Worm (Caenorhabditis elegans) whole organism, L4 larva: ENCODE measurements around the gene C36E6.8.
A peak's percentile ranks its signal among the peaks of the same experiment; 100 is the strongest.

ENCODE experiments used
- D1046.2 ChIP-seq: fragments of 200-800 bp; sonication (Bioruptor generic); IDR thresholded peaks from 2 replicates; pipeline ENCODE4 v1.3.6; 2022; ENCODE audit warnings: missing genetic modification characterization, missing compliant biosample characterization
- F26F4.8 ChIP-seq: fragments of 200-800 bp; sonication (Bioruptor generic); conservative IDR thresholded peaks from 2 replicates; pipeline ENCODE4 v1.3.6; 2022; ENCODE audit warnings: missing genetic modification characterization, missing compliant biosample characterization
- F37D6.2 ChIP-seq: sonication (generic microtip); optimal IDR thresholded peaks from 2 replicates; lab custom pipeline; 2016; ENCODE audit warnings: mild to moderate bottlenecking, missing genetic modification characterization, missing compliant biosample characterization
- F44E2.7 ChIP-seq: fragments of 200-800 bp; sonication (Bioruptor generic); IDR thresholded peaks from 2 replicates; pipeline ENCODE4 v2.1.2; 2022; ENCODE audit warnings: missing genetic modification characterization, missing compliant biosample characterization
- Y5F2A.4 ChIP-seq: fragments of 200-800 bp; sonication (Bioruptor generic); optimal IDR thresholded peaks from 2 replicates; lab custom pipeline; 2018; ENCODE audit warnings: mild to moderate bottlenecking, missing genetic modification characterization, missing compliant biosample characterization
- ZK546.5 ChIP-seq, 2 experiments: sonication (generic microtip); optimal IDR thresholded peaks; 2 replicates each; lab custom pipeline; 2017; ENCODE audit warnings: missing biosample characterization in 2 of 2, missing genetic modification characterization in 2 of 2
- aha-1 ChIP-seq: fragments of 150-350 bp; peaks from one replicate; lab custom pipeline; 2014; ENCODE audit warnings: missing biosample characterization, missing genetic modification characterization
- attf-4 ChIP-seq: sonication (generic microtip); optimal IDR thresholded peaks from 3 replicates; lab custom pipeline; 2017; ENCODE audit warnings: missing biosample characterization, missing genetic modification characterization
- ceh-44 ChIP-seq: fragments of 200-800 bp; sonication (Bioruptor generic); IDR thresholded peaks from 2 replicates; pipeline ENCODE4 v1.3.6; 2022; ENCODE audit warnings: missing genetic modification reagents, missing genetic modification characterization, missing compliant biosample characterization
- ceh-62 ChIP-seq: sonication (generic microtip); optimal IDR thresholded peaks from 2 replicates; lab custom pipeline; 2017; ENCODE audit warnings: missing biosample characterization, missing genetic modification characterization
- ceh-82 ChIP-seq: sonication (generic microtip); optimal IDR thresholded peaks from 2 replicates; lab custom pipeline; 2017; ENCODE audit warnings: missing biosample characterization, missing genetic modification characterization
- ctbp-1 ChIP-seq: fragments of 200-800 bp; sonication (Bioruptor generic); IDR thresholded peaks from 2 replicates; pipeline ENCODE4 v1.3.6; 2022; ENCODE audit warnings: missing genetic modification reagents, missing genetic modification characterization, missing compliant biosample characterization
- daf-16 ChIP-seq, 3 experiments: sonication (generic microtip); optimal IDR thresholded peaks; 2 replicates each; lab custom pipeline; 2016 to 2017; ENCODE audit warnings: missing genetic modification characterization in 3 of 3, missing genetic modification reagents in 3 of 3, mild to moderate bottlenecking in 2 of 3, missing compliant biosample characterization in 2 of 3, missing biosample characterization in 1 of 3, moderate library complexity in 1 of 3
- dmd-6 ChIP-seq: fragments of 200-800 bp; sonication (Bioruptor generic); IDR thresholded peaks from 2 replicates; pipeline ENCODE4 v1.3.6; 2022; ENCODE audit warnings: missing genetic modification reagents, missing genetic modification characterization, missing compliant biosample characterization
- dve-1 ChIP-seq: sonication (generic microtip); optimal IDR thresholded peaks from 2 replicates; lab custom pipeline; 2017; ENCODE audit warnings: antibody characterized with exemption, mild to moderate bottlenecking, missing genetic modification characterization, missing compliant biosample characterization; ENCODE audit not compliant: insufficient read depth
- hlh-11 ChIP-seq: fragments of 200-800 bp; sonication (Bioruptor generic); optimal IDR thresholded peaks from 2 replicates; lab custom pipeline; 2018; ENCODE audit warnings: mild to moderate bottlenecking, missing genetic modification characterization, missing compliant biosample characterization
- hlh-30 ChIP-seq: sonication (generic microtip); optimal IDR thresholded peaks from 2 replicates; lab custom pipeline; 2017; ENCODE audit warnings: antibody characterized with exemption, mild to moderate bottlenecking, missing genetic modification characterization, missing compliant biosample characterization; ENCODE audit not compliant: insufficient read depth
- hmg-1.1 ChIP-seq: fragments of 200-800 bp; sonication (Bioruptor generic); IDR thresholded peaks from 2 replicates; pipeline ENCODE4 v1.3.6; 2022; ENCODE audit warnings: missing genetic modification reagents, missing genetic modification characterization, missing compliant biosample characterization
- lin-39 ChIP-seq: fragments of 150-350 bp; optimal IDR thresholded peaks from 2 replicates; lab custom pipeline; 2014; ENCODE audit warnings: missing biosample characterization, missing genetic modification reagents, missing genetic modification characterization
- lsy-2 ChIP-seq, 2 experiments: fragments of 150-350 bp in 1 of 2; sonication (generic microtip) in 1 of 2; optimal IDR thresholded peaks; 2 replicates each; lab custom pipeline; 2014 to 2017; ENCODE audit warnings: missing biosample characterization in 2 of 2, missing genetic modification characterization in 2 of 2
- madf-9 ChIP-seq: fragments of 200-800 bp; sonication (Bioruptor generic); conservative IDR thresholded peaks from 2 replicates; pipeline ENCODE4 v1.3.6; 2022; ENCODE audit warnings: missing genetic modification reagents, missing genetic modification characterization, missing compliant biosample characterization
- mdl-1 ChIP-seq, 2 experiments: fragments of 150-350 bp in 1 of 2; sonication (generic microtip) in 1 of 2; optimal IDR thresholded peaks; 2 replicates each; lab custom pipeline; 2014 to 2017; ENCODE audit warnings: missing biosample characterization in 2 of 2, missing genetic modification characterization in 2 of 2
- mdt-29 ChIP-seq: fragments of 200-800 bp; sonication (Bioruptor generic); IDR thresholded peaks from 2 replicates; pipeline ENCODE4 v1.3.6; 2022; ENCODE audit warnings: missing genetic modification reagents, missing genetic modification characterization, missing compliant biosample characterization
- mes-2 ChIP-seq: sonication (generic microtip); optimal IDR thresholded peaks from 2 replicates; lab custom pipeline; 2016; ENCODE audit warnings: missing genotype, mild to moderate bottlenecking, missing genetic modification characterization, missing compliant biosample characterization; ENCODE audit not compliant: poor library complexity, severe bottlenecking
- mxl-2 ChIP-seq: fragments of 200-800 bp; sonication (Bioruptor generic); conservative IDR thresholded peaks from 2 replicates; pipeline ENCODE4 v1.3.6; 2022; ENCODE audit warnings: missing genetic modification reagents, missing genetic modification characterization, missing compliant biosample characterization
- nhr-102 ChIP-seq: sonication (generic microtip); optimal IDR thresholded peaks from 2 replicates; lab custom pipeline; 2016; ENCODE audit warnings: mild to moderate bottlenecking, missing genetic modification characterization, moderate library complexity, missing compliant biosample characterization
- nhr-11 ChIP-seq: fragments of 150-350 bp; optimal IDR thresholded peaks from 2 replicates; lab custom pipeline; 2014; ENCODE audit warnings: missing biosample characterization, missing genetic modification characterization
- nhr-28 ChIP-seq: fragments of 150-350 bp; optimal IDR thresholded peaks from 2 replicates; lab custom pipeline; 2014; ENCODE audit warnings: missing biosample characterization, missing genetic modification characterization
- nhr-48 ChIP-seq: sonication (generic microtip); optimal IDR thresholded peaks from 2 replicates; lab custom pipeline; 2016; ENCODE audit warnings: mild to moderate bottlenecking, missing genetic modification characterization, missing compliant biosample characterization
- nhr-77 ChIP-seq: fragments of 150-350 bp; optimal IDR thresholded peaks from 2 replicates; lab custom pipeline; 2014; ENCODE audit warnings: missing biosample characterization, missing genetic modification characterization
- php-3 ChIP-seq: fragments of 200-800 bp; sonication (Bioruptor generic); IDR thresholded peaks from 2 replicates; pipeline ENCODE4 v1.3.6; 2022; ENCODE audit warnings: missing genetic modification reagents, missing genetic modification characterization, missing compliant biosample characterization
- pqm-1 ChIP-seq: sonication (generic microtip); optimal IDR thresholded peaks from 2 replicates; lab custom pipeline; 2017; ENCODE audit warnings: missing biosample characterization, missing genetic modification characterization
- set-16 ChIP-seq: fragments of 200-800 bp; sonication (Bioruptor generic); IDR thresholded peaks from 2 replicates; pipeline ENCODE4 v1.3.6; 2022; ENCODE audit warnings: missing genetic modification reagents, missing genetic modification characterization, missing compliant biosample characterization
- snpc-1.2 ChIP-seq: fragments of 200-800 bp; sonication (Bioruptor generic); IDR thresholded peaks from 2 replicates; pipeline ENCODE4 v1.3.6; 2022; ENCODE audit warnings: missing genetic modification reagents, missing genetic modification characterization, missing compliant biosample characterization
- unc-130 ChIP-seq: sonication (generic microtip); optimal IDR thresholded peaks from 2 replicates; lab custom pipeline; 2016; ENCODE audit warnings: missing genetic modification reagents, missing genetic modification characterization, missing compliant biosample characterization
- vab-7 ChIP-seq: fragments of 200-800 bp; sonication (Bioruptor generic); IDR thresholded peaks from 2 replicates; pipeline ENCODE4 v1.3.6; 2022; ENCODE audit warnings: missing genetic modification reagents, missing genetic modification characterization, missing compliant biosample characterization

C36E6.8 gene

DNA sequence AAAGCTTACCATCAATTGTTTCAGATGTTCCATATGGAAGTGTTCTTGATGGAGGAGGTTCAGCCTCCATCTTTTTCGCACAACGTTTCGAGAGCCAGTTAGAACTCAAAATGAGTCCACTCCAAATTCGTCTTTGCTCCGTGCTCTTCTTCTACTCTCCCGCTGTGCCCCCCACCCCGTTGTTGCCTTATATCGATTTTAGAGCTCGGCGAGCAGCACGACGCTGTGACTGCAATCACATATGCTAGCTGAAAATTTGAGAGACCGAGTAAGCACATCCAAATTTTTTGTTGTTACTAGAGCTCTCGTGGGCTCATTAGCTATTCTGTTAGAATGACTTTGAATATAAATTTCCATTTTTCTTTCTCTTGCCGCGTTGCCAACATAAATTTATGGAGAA lies 26.3 kb downstream of the C36E6.8 start, which contains the start of gene slc-17.1 (continued):
- no peak for TF ChIP-seq hlh-30 (tag; lab: Kevin White, UChicago)

DNA sequence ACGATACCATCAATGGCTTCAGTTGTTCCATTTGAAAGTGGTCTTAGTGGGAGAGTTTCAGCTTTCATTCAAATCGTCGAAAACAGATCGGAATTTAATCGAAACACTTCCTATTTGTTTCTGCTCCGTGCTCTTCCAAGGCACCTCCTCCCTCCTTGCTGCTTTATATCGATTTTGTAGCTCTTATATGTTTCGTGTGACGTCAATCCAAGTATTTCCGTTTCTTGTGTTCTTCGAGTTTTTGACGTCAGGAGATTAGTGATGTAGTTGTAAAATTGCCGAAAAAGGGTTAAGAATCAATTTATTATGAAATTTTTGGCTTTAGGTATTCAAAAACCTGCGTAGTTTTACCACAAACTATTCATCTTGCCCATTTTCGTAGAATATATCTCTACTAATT lies 28.1 kb downstream of the C36E6.8 start, which contains the start of gene ZK54.3:
Gene ZK54.3, minus strand, starts transcription at position 391 of the 400 bp plus-strand sequence.
- TF ChIP-seq dmd-6 (GFP tag; lab: Robert Waterston, UW) (peak; percentile 24; the same call in 1 of the 2 replicates), hmg-1.1 (GFP tag; lab: Robert Waterston, UW) (0 out of 2 replicates have a peak, but pooled peaks have one; percentile 9), ceh-62 (tag; lab: Kevin White, UChicago) (no peak), nhr-102 (tag; lab: Kevin White, UChicago) (no peak), ceh-82 (no peak), ctbp-1 (0 out of 2 replicates have a peak, but pooled peaks have one; percentile 14), hlh-11 (tag; lab: Kevin White, UChicago) (no peak), lsy-2 (tag; optimal IDR thresholded peaks at IDR 0.05; lab: Kevin White, UChicago) (peak in 1 of 2 experiments; percentile 62), dve-1 (tag; lab: Kevin White, UChicago) (peak; percentile 18)

DNA sequence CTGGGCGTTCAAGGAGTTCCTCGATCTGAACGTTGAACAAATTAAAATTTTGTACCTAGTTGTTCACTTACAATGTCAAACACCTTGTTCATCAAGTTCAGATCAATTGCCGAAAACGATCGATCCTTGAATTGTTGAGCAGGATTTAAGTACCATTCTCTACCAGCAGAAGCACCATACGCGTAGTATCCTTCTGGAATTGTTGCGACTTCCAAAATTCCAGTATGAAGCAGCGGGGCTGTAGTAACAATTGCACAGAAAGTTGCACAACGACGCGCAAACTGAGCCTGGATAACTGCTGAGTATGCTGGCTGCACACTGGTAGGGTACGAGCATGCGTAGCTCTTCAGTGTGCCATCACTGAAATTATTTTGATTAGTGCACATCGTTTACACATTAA lies 30.0 kb downstream of the C36E6.8 start:
- TF ChIP-seq attf-4 (tag; lab: Kevin White, UChicago): no peak
- TF ChIP-seq aha-1 (tag; lab: Kevin White, UChicago): peak; percentile 92

DNA sequence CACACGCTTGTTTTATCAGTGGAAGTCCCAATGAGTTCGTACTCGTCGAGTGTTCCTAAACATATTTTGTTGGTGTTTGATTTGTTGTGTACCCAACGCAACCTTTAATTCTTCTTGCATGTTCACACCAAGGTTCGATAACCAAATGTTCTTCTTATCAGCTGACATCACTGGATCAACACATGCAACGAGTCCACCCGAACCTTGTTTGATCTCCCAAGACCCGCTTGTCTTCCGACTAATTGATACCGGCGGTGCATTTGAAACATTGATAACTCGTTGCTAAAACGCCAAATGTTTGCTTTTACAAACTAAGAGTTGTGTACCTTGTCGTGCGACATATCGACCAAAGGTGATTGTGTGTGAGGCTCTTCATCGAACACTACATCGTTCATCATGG lies 33.2 kb downstream of the C36E6.8 start:
- peak; percentile 33 to 56 for TF ChIP-seq mdl-1 (tag; optimal IDR thresholded peaks at IDR 0.05; lab: Kevin White, UChicago)
- TF ChIP-seq nhr-28 (tag; lab: Kevin White, UChicago): peak; percentile 62
- no peak for TF ChIP-seq mes-2 (tag; lab: Kevin White, UChicago)
- TF ChIP-seq Y5F2A.4 (GFP tag; lab: Kevin White, UChicago): no peak
- no peak for TF ChIP-seq ceh-44 (GFP tag; lab: Robert Waterston, UW)
- peak; percentile 51 for TF ChIP-seq hlh-30 (tag; lab: Kevin White, UChicago)
- peak; percentile 68 for TF ChIP-seq dve-1 (tag; lab: Kevin White, UChicago)
- TF ChIP-seq daf-16 (GFP tag; optimal IDR thresholded peaks at IDR 0.05; lab: Kevin White, UChicago): no peak
- peak; percentile 78 for TF ChIP-seq daf-16 (tag; optimal IDR thresholded peaks at IDR 0.05; lab: Kevin White, UChicago)
- TF ChIP-seq hlh-11 (tag; lab: Kevin White, UChicago): peak; percentile 65
- peak; percentile 45 for TF ChIP-seq nhr-77
- TF ChIP-seq nhr-48: peak; percentile 5
- TF ChIP-seq pqm-1: peak; percentile 84
- no peak for TF ChIP-seq F37D6.2 (tag; lab: Kevin White, UChicago)
- peak; percentile 69 for TF ChIP-seq dmd-6 (GFP tag; lab: Robert Waterston, UW)
- TF ChIP-seq, all 104 proteins: peak for 10

DNA sequence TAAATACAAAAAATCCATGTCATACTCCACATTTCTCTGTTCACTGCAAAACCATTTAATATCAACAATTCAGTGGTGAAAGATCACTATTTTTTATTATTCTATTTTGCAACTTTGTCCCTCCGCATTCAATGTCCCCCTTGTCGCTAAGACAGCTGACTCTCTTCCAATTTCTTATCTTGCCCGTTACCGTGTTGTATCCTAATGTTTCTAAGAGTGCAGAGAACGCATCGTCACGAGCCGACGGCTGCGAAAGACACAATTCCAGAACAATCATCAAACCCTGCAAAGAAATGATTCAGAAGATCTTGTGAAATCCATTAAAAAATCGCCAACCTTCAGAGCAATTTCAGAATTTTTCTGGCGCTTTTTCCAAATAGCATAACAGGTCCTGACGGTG lies 34.4 kb downstream of the C36E6.8 start:
- no peak for TF ChIP-seq snpc-1.2 (GFP tag; lab: Robert Waterston, UW)
- no peak for TF ChIP-seq D1046.2
- TF ChIP-seq F26F4.8 (GFP tag; lab: Robert Waterston, UW): no peak
- no peak for TF ChIP-seq lin-39 (tag; lab: Kevin White, UChicago)
- no peak for TF ChIP-seq unc-130 (GFP tag; lab: Kevin White, UChicago)
- TF ChIP-seq F44E2.7 (GFP tag; lab: Robert Waterston, UW): no peak
- TF ChIP-seq hlh-30 (tag; lab: Kevin White, UChicago): peak; percentile 64
- 0 out of 2 replicates have a peak, but pooled peaks have one; percentile 41 for TF ChIP-seq madf-9
- no peak for TF ChIP-seq ceh-62 (tag; lab: Kevin White, UChicago)
- TF ChIP-seq vab-7 (GFP tag; lab: Robert Waterston, UW): no peak
- TF ChIP-seq nhr-28 (tag; lab: Kevin White, UChicago): peak; percentile 37
- peak; percentile 64 for TF ChIP-seq dmd-6 (GFP tag; lab: Robert Waterston, UW)
- no peak for TF ChIP-seq mxl-2 (GFP tag; lab: Robert Waterston, UW)
- TF ChIP-seq ctbp-1: no peak
- TF ChIP-seq nhr-11 (tag; lab: Kevin White, UChicago): peak; percentile 18
- TF ChIP-seq ZK546.5 (tag; optimal IDR thresholded peaks at IDR 0.05; lab: Kevin White, UChicago): no peak
- TF ChIP-seq daf-16 (GFP tag; optimal IDR thresholded peaks at IDR 0.05; lab: Kevin White, UChicago): peak in 1 of 2 experiments; percentile 19
- TF ChIP-seq daf-16 (tag; optimal IDR thresholded peaks at IDR 0.05; lab: Kevin White, UChicago): peak; percentile 41
- peak; percentile 51 for TF ChIP-seq dve-1 (tag; lab: Kevin White, UChicago)
- TF ChIP-seq php-3 (GFP tag; lab: Robert Waterston, UW): 0 out of 2 replicates have a peak, but pooled peaks have one; percentile 16
- no peak for TF ChIP-seq set-16 (GFP tag; lab: Robert Waterston, UW)
- peak; percentile 62 for TF ChIP-seq hlh-11 (tag; lab: Kevin White, UChicago)
- no peak for TF ChIP-seq mdt-29 (GFP tag; lab: Robert Waterston, UW)
